Worm (Caenorhabditis elegans): ENCODE data around the gene Y110A2AL.10.

ce11 chrII:2845674-2846073 lies 26.0 kb downstream of the Y110A2AL.10 start:
- TF ChIP-seq ref-1 (GFP tag; conservative IDR thresholded peaks at IDR 0.05) (no peak), flt-1 (GFP tag; IDR thresholded peaks at IDR 0.05) (no peak), T22C8.4 (GFP tag; IDR thresholded peaks at IDR 0.05) (no peak), ztf-29 (GFP tag; IDR thresholded peaks at IDR 0.05) (no peak), tab-1 (GFP tag; IDR thresholded peaks at IDR 0.05) (0 out of 2 replicates have a peak, but pooled peaks have one; percentile 13), cog-1 (tag; optimal IDR thresholded peaks at IDR 0.05) (no peak), klf-2 (GFP tag; conservative IDR thresholded peaks at IDR 0.05) (no peak), med-1 (GFP tag; optimal IDR thresholded peaks at IDR 0.05; ENCODE audit: insufficient read depth) (no peak)
